Worm (Caenorhabditis elegans) whole organism, midembryonic: ENCODE measurements around the gene atgp-2.

Source experiments
- T22C8.4 ChIP-seq: fragments of 200-800 bp; sonication (Bioruptor generic); IDR thresholded peaks from 2 replicates; pipeline ENCODE4 v1.3.6; 2022; ENCODE audit warnings: missing genetic modification characterization, missing compliant biosample characterization
- cog-1 ChIP-seq: sonication (generic microtip); optimal IDR thresholded peaks from 2 replicates; lab custom pipeline; 2016; ENCODE audit warnings: missing genetic modification characterization, missing compliant biosample characterization
- flt-1 ChIP-seq: fragments of 200-800 bp; sonication (Bioruptor generic); IDR thresholded peaks from 2 replicates; pipeline ENCODE4 v1.3.6; 2022; ENCODE audit warnings: missing genetic modification characterization, missing compliant biosample characterization
- klf-2 ChIP-seq: fragments of 200-800 bp; sonication (Bioruptor generic); conservative IDR thresholded peaks from 2 replicates; pipeline ENCODE4 v1.3.6; 2022; ENCODE audit warnings: missing genetic modification reagents, missing genetic modification characterization, missing compliant biosample characterization
- med-1 ChIP-seq: sonication (generic microtip); optimal IDR thresholded peaks from 2 replicates; lab custom pipeline; 2017; ENCODE audit warnings: missing genetic modification characterization, mild to moderate bottlenecking, missing compliant biosample characterization, antibody characterized with exemption, missing genetic modification reagents; ENCODE audit not compliant: insufficient read depth
- ref-1 ChIP-seq: fragments of 200-800 bp; sonication (Bioruptor generic); conservative IDR thresholded peaks from 2 replicates; pipeline ENCODE4 v1.3.6; 2022; ENCODE audit warnings: missing genetic modification reagents, missing genetic modification characterization, missing compliant biosample characterization
- tab-1 ChIP-seq: fragments of 200-800 bp; sonication (Bioruptor generic); IDR thresholded peaks from 2 replicates; pipeline ENCODE4 v1.3.6; 2022; ENCODE audit warnings: missing genetic modification characterization, missing compliant biosample characterization
- ztf-23 ChIP-seq: fragments of 200-800 bp; sonication (Bioruptor generic); IDR thresholded peaks from 2 replicates; pipeline ENCODE4 v1.3.6; 2022; ENCODE audit warnings: missing genetic modification reagents, missing genetic modification characterization, missing compliant biosample characterization
- ztf-29 ChIP-seq: fragments of 200-800 bp; sonication (Bioruptor generic); IDR thresholded peaks from 2 replicates; pipeline ENCODE4 v1.3.6; 2022; ENCODE audit warnings: missing genetic modification reagents, missing genetic modification characterization, missing compliant biosample characterization

Gene atgp-2

ce11 chrII:14664647-14665518, 21.0 kb upstream of the atgp-2 start:
- TF ChIP-seq tab-1 (GFP tag; lab: Robert Waterston, UW), result no peak
- no peak for TF ChIP-seq ztf-23
- no peak for TF ChIP-seq ztf-29 (GFP tag; lab: Robert Waterston, UW)
- no peak for TF ChIP-seq med-1 (GFP tag; lab: Kevin White, UChicago)

- TF ChIP-seq cog-1 (no peak), flt-1 (GFP tag; lab: Robert Waterston, UW) (no peak), med-1 (GFP tag; lab: Kevin White, UChicago) (no peak), tab-1 (GFP tag; lab: Robert Waterston, UW) (no peak), ztf-29 (GFP tag; lab: Robert Waterston, UW) (no peak), ref-1 (no peak), ztf-23 (no peak), klf-2 (GFP tag; lab: Robert Waterston, UW) (no peak), T22C8.4 (GFP tag; lab: Robert Waterston, UW) (no peak)
These were observed 3.7 kb upstream of the atgp-2 start for ce11 chrII:14647550-14647949.

- TF ChIP-seq klf-2 (GFP tag; lab: Robert Waterston, UW) (no peak), tab-1 (GFP tag; lab: Robert Waterston, UW) (no peak), cog-1 (no peak), ztf-29 (GFP tag; lab: Robert Waterston, UW) (no peak), ztf-23 (no peak), med-1 (GFP tag; lab: Kevin White, UChicago) (no peak), ref-1 (no peak), T22C8.4 (GFP tag; lab: Robert Waterston, UW) (no peak)
These were observed 1.4 kb upstream of the atgp-2 start for ce11 chrII:14645290-14645689.

ce11 chrII:14644465-14644864, 582 bp upstream of the atgp-2 start:
- no peak for TF ChIP-seq med-1 (GFP tag; lab: Kevin White, UChicago)
- no peak for TF ChIP-seq ztf-23
- no peak for TF ChIP-seq tab-1 (GFP tag; lab: Robert Waterston, UW)
- TF ChIP-seq ref-1, result no peak

- TF ChIP-seq flt-1 (GFP tag; lab: Robert Waterston, UW) (peak; percentile 47; the same call in 1 of the 2 replicates), tab-1 (GFP tag; lab: Robert Waterston, UW) (0 out of 2 replicates have a peak, but pooled peaks have one; percentile 52)
These were observed 2.5 kb downstream of the atgp-2 start for ce11 chrII:14641387-14641786.

- TF ChIP-seq cog-1, result no peak
- no peak for TF ChIP-seq T22C8.4 (GFP tag; lab: Robert Waterston, UW)
- no peak for TF ChIP-seq ztf-23
- no peak for TF ChIP-seq tab-1 (GFP tag; lab: Robert Waterston, UW)
- no peak for TF ChIP-seq klf-2 (GFP tag; lab: Robert Waterston, UW)
- TF ChIP-seq flt-1 (GFP tag; lab: Robert Waterston, UW), result no peak
- TF ChIP-seq ztf-29 (GFP tag; lab: Robert Waterston, UW), result no peak
These were observed 7.1 kb downstream of the atgp-2 start, which contains the start of gene sre-13 for ce11 chrII:14636737-14637136. sre-13 (minus strand) TSS chrII:14636837.

- TF ChIP-seq flt-1 (GFP tag; lab: Robert Waterston, UW) (peak; percentile 75), tab-1 (GFP tag; lab: Robert Waterston, UW) (peak; percentile 10; the same call in 1 of the 2 replicates), T22C8.4 (GFP tag; lab: Robert Waterston, UW) (0 out of 2 replicates have a peak, but pooled peaks have one; percentile 26)
These were observed 8.0 kb downstream of the atgp-2 start for ce11 chrII:14635895-14636294.

- TF ChIP-seq ref-1, result peak; percentile 66
- TF ChIP-seq T22C8.4 (GFP tag; lab: Robert Waterston, UW), result peak; percentile 84
- TF ChIP-seq tab-1 (GFP tag; lab: Robert Waterston, UW), result peak; percentile 89
- TF ChIP-seq med-1 (GFP tag; lab: Kevin White, UChicago), result peak; percentile 3
- TF ChIP-seq cog-1, result no peak
- peak; percentile 78; the same call in 1 of the 2 replicates for TF ChIP-seq klf-2 (GFP tag; lab: Robert Waterston, UW)
- TF ChIP-seq ztf-29 (GFP tag; lab: Robert Waterston, UW), result peak; percentile 82
- TF ChIP-seq ztf-23, result peak; percentile 82
- TF ChIP-seq flt-1 (GFP tag; lab: Robert Waterston, UW), result peak; percentile 84
These were observed 8.7 kb downstream of the atgp-2 start for ce11 chrII:14635179-14635578.

ce11 chrII:14634042-14634441, 9.8 kb downstream of the atgp-2 start:
- TF ChIP-seq T22C8.4 (GFP tag; lab: Robert Waterston, UW) (no peak), klf-2 (GFP tag; lab: Robert Waterston, UW) (no peak), med-1 (GFP tag; lab: Kevin White, UChicago) (no peak), ztf-23 (no peak), flt-1 (GFP tag; lab: Robert Waterston, UW) (no peak), ref-1 (no peak), cog-1 (no peak), tab-1 (GFP tag; lab: Robert Waterston, UW) (no peak), ztf-29 (GFP tag; lab: Robert Waterston, UW) (no peak)

ce11 chrII:14632823-14633222, 11.1 kb downstream of the atgp-2 start, which contains the start of gene C38C6.3:
C38C6.3 (plus strand) TSS chrII:14633123.
- TF ChIP-seq cog-1, result no peak
- no peak for TF ChIP-seq klf-2 (GFP tag; lab: Robert Waterston, UW)
- no peak for TF ChIP-seq T22C8.4 (GFP tag; lab: Robert Waterston, UW)
- TF ChIP-seq ztf-29 (GFP tag; lab: Robert Waterston, UW), result no peak
